Fruit fly (Drosophila melanogaster) Kc167 (cell line): Measurements from ENCODE around the gene CG13026.

ENCODE experiments used
- Myc ChIP-seq: fragments of >200 bp; optimal IDR thresholded peaks from 2 replicates; lab custom pipeline; 2017; ENCODE audit warnings: missing external identifiers
- Sin3A ChIP-seq: fragments of >200 bp; optimal IDR thresholded peaks from 2 replicates; lab custom pipeline; 2018; ENCODE audit warnings: missing external identifiers
- h ChIP-seq: fragments of >200 bp; optimal IDR thresholded peaks from 3 replicates; lab custom pipeline; 2018; ENCODE audit warnings: missing external identifiers
- insv ChIP-seq: fragments of >200 bp; optimal IDR thresholded peaks from 3 replicates; lab custom pipeline; 2018; ENCODE audit warnings: missing external identifiers
- psq ChIP-seq: fragments of >200 bp; optimal IDR thresholded peaks from 2 replicates; lab custom pipeline; 2017; ENCODE audit warnings: missing external identifiers
- ttk ChIP-seq: sonication (Bioruptor generic); optimal IDR thresholded peaks from 2 replicates; lab custom pipeline; 2017; ENCODE audit warnings: missing external identifiers

The CG13026 gene

dm6 chr3L:16704673-16705072 is 21.3 kb downstream of the CG13026 start, which contains the start of gene CG9692:
Gene CG9692, plus strand, starts transcription at chr3L:16704973.
- TF ChIP-seq psq (lab: Kevin White, UChicago): no peak
- no peak for TF ChIP-seq h (lab: Kevin White, UChicago)
- no peak for TF ChIP-seq Sin3A

dm6 chr3L:16704251-16704650 is 21.7 kb downstream of the CG13026 start:
- TF ChIP-seq ttk (lab: Kevin White, UChicago): no peak
- no peak for TF ChIP-seq h (lab: Kevin White, UChicago)
- no peak for TF ChIP-seq insv (lab: Kevin White, UChicago)
- TF ChIP-seq psq (lab: Kevin White, UChicago): no peak
- TF ChIP-seq Sin3A: no peak
- no peak for TF ChIP-seq Myc (lab: Kevin White, UChicago)

DNA sequence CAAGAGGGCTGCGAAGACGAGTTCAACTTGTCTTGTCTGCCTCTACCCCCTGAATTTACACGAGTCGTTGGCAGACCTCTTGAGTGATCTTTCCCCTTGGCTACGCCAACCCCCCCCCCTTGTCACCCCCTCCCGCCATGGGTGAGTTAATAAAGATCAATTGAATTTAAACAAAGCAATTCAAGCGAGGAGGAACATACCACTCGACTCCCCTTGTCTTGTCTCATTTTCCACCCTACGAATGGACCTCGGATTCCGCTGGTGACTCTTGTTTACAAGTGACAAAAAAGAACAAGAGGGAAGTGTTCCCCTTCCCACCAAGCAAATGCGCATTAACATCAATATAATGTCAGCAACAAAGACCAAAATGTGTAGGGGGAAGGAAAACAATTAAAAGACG is 23.1 kb downstream of the CG13026 start:
- no peak for TF ChIP-seq Sin3A
- no peak for TF ChIP-seq insv (lab: Kevin White, UChicago)
- no peak for TF ChIP-seq psq (lab: Kevin White, UChicago)
- TF ChIP-seq ttk (lab: Kevin White, UChicago): no peak
- TF ChIP-seq Myc (lab: Kevin White, UChicago): no peak
- no peak for TF ChIP-seq h (lab: Kevin White, UChicago)

- TF ChIP-seq insv (lab: Kevin White, UChicago) (no peak), h (lab: Kevin White, UChicago) (no peak), psq (lab: Kevin White, UChicago) (no peak), Myc (lab: Kevin White, UChicago) (no peak), ttk (lab: Kevin White, UChicago) (no peak), Sin3A (no peak)
These were observed 26.5 kb downstream of the CG13026 start for dm6 chr3L:16699292-16700026.

dm6 chr3L:16698089-16698488 is 27.9 kb downstream of the CG13026 start:
- TF ChIP-seq Sin3A (no peak), ttk (lab: Kevin White, UChicago) (no peak), h (lab: Kevin White, UChicago) (no peak), psq (lab: Kevin White, UChicago) (no peak), insv (lab: Kevin White, UChicago) (no peak), Myc (lab: Kevin White, UChicago) (no peak)

DNA sequence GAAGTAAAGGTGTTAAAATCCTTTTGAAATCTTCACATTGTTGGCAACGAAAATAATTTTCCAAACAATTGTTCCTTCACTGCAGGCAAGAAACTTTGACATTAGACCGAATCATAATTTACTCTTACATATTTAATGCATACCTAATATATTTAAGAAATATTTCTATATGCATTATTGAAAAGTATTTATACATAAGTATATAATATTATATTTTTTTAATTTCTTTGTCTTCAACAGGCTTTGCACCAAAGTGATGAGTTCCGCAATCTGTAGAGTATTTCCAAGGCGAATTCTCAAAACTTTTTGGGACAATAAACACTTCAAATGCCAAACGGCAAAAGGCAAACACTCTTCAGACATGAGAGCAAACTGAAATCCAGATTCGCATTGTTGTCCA is 28.9 kb downstream of the CG13026 start:
- TF ChIP-seq h (lab: Kevin White, UChicago) (no peak), Myc (lab: Kevin White, UChicago) (no peak), insv (lab: Kevin White, UChicago) (no peak), psq (lab: Kevin White, UChicago) (no peak), Sin3A (no peak), ttk (lab: Kevin White, UChicago) (no peak)

- TF ChIP-seq Myc (lab: Kevin White, UChicago) (no peak), insv (lab: Kevin White, UChicago) (no peak), h (lab: Kevin White, UChicago) (no peak), Sin3A (no peak), ttk (lab: Kevin White, UChicago) (no peak), psq (lab: Kevin White, UChicago) (no peak)
These were observed 30.7 kb downstream of the CG13026 start for dm6 chr3L:16695076-16695847.

dm6 chr3L:16693844-16694243 is 32.1 kb downstream of the CG13026 start:
- no peak for TF ChIP-seq psq (lab: Kevin White, UChicago)

DNA sequence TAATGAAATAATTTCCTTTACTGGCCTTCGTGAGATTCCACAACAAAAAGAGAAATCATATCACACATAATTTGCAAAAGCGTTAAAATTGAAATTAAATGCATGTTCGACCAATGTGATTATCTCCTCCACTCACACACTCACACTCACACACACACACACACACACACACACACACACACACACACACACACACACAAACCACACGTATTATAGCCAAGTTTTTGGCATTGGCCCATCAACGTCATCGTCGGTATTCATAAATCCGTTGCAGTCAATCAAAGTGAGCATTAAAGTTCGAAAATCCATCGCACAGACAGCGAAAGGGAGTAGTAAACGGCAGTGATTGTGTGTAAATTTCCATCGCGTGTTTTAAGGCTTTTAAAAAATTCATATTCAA is 35.9 kb downstream of the CG13026 start:
- TF ChIP-seq h (lab: Kevin White, UChicago) (no peak), insv (lab: Kevin White, UChicago) (no peak), Sin3A (no peak), Myc (lab: Kevin White, UChicago) (no peak), psq (lab: Kevin White, UChicago) (no peak), ttk (lab: Kevin White, UChicago) (no peak)

DNA sequence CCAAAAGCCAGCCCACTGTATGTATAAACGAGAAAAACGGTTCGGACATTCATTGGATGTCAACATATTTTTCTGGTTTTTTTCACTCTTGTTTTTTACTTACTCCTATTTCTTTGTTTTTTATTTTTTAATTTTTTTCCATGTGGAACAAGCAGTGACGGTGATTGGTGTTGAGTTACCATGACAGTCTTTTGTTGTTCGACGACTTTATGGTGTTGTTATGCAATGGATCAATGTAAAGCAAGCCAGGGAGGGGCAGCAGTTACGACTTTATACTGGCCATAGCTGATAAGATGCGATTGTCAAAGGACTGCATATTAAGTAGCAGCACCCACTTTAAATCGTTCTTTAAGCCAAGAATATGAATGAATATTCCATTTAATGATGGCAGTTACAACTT is 36.5 kb downstream of the CG13026 start:
- TF ChIP-seq psq (lab: Kevin White, UChicago): no peak
- no peak for TF ChIP-seq insv (lab: Kevin White, UChicago)
- no peak for TF ChIP-seq Myc (lab: Kevin White, UChicago)
- TF ChIP-seq h (lab: Kevin White, UChicago): no peak
- TF ChIP-seq Sin3A: no peak
- TF ChIP-seq ttk (lab: Kevin White, UChicago): no peak

dm6 chr3L:16683007-16683406 is 43.0 kb downstream of the CG13026 start:
- TF ChIP-seq h (lab: Kevin White, UChicago): no peak
- no peak for TF ChIP-seq Myc (lab: Kevin White, UChicago)
- TF ChIP-seq psq (lab: Kevin White, UChicago): no peak
- TF ChIP-seq ttk (lab: Kevin White, UChicago): no peak
- TF ChIP-seq Sin3A: no peak
- no peak for TF ChIP-seq insv (lab: Kevin White, UChicago)

- TF ChIP-seq psq (lab: Kevin White, UChicago) (no peak), Sin3A (no peak), ttk (lab: Kevin White, UChicago) (no peak), Myc (lab: Kevin White, UChicago) (no peak), h (lab: Kevin White, UChicago) (no peak), insv (lab: Kevin White, UChicago) (no peak)
These were observed 43.6 kb downstream of the CG13026 start for dm6 chr3L:16682371-16682770.
